Worm (Caenorhabditis elegans) whole organism, early embryonic: Measurements from ENCODE around the gene nlp-16.

ENCODE experiments used
- F13C5.2 ChIP-seq: sonication (generic microtip); optimal IDR thresholded peaks from 2 replicates; lab custom pipeline; 2017; ENCODE audit warnings: mild to moderate bottlenecking, missing genetic modification characterization, inconsistent platforms, missing compliant biosample characterization
- ama-1 ChIP-seq: fragments of 150-350 bp; optimal IDR thresholded peaks from 2 replicates; lab custom pipeline; 2014
- ceh-13 ChIP-seq: fragments of 200-800 bp; sonication (Bioruptor generic); optimal IDR thresholded peaks from 2 replicates; lab custom pipeline; 2018; ENCODE audit warnings: mild to moderate bottlenecking, missing genetic modification characterization, missing compliant biosample characterization
- ceh-36 ChIP-seq: sonication (generic microtip); optimal IDR thresholded peaks from 2 replicates; lab custom pipeline; 2016; ENCODE audit warnings: missing genetic modification characterization, inconsistent platforms, missing compliant biosample characterization
- ets-7 ChIP-seq: sonication (generic microtip); optimal IDR thresholded peaks from 2 replicates; lab custom pipeline; 2016; ENCODE audit warnings: missing genotype, missing genetic modification characterization, missing compliant biosample characterization
- hmg-4 ChIP-seq: fragments of 200-800 bp; sonication (Bioruptor generic); optimal IDR thresholded peaks from 2 replicates; lab custom pipeline; 2018; ENCODE audit warnings: mild to moderate bottlenecking, missing genetic modification characterization, missing compliant biosample characterization
- tbx-37 ChIP-seq: fragments of 200-800 bp; sonication (Bioruptor generic); conservative IDR thresholded peaks from 2 replicates; pipeline ENCODE4 v1.3.6; 2022; ENCODE audit warnings: missing genetic modification reagents, missing genetic modification characterization, missing compliant biosample characterization
- tra-4 ChIP-seq: sonication (generic microtip); optimal IDR thresholded peaks from 2 replicates; lab custom pipeline; 2017; ENCODE audit warnings: missing genetic modification characterization, missing compliant biosample characterization

ce11 chrIV:6258967-6259366, 665 bp downstream of the nlp-16 start:
- TF ChIP-seq hmg-4 (no peak), ets-7 (tag; lab: Kevin White, UChicago) (no peak), ama-1 (lab: Kevin White, UChicago) (no peak), ceh-36 (tag; lab: Kevin White, UChicago) (no peak), tbx-37 (no peak), ceh-13 (GFP tag; lab: Kevin White, UChicago) (no peak), tra-4 (tag; lab: Kevin White, UChicago) (no peak), F13C5.2 (no peak)
